Worm (Caenorhabditis elegans): ENCODE data around the gene chup-1.

DNA sequence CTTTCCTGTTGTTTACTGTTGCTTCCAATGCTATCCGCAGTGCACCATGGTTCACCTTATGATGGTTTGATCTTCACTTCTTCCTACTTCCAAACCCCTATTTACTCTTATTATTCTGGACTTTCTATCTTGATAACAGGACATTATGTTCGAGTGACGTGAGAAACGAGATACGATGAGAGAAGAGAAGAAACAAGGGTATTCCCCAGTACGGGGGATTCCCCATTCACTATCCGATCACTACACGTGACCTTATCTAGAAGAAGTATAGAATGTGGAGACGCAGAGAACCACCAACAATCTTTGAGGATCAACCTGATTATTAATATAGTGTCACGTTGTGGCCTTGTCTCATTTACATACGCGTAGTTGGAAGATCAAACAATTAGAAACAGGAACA is 39.4 kb upstream of the chup-1 start:
- TF ChIP-seq bed-3 (GFP tag; optimal IDR thresholded peaks at IDR 0.05) (no peak), unc-120 (tag; optimal IDR thresholded peaks at IDR 0.05; ENCODE audit: poor library complexity, severe bottlenecking) (no peak), nhr-28 (tag; optimal IDR thresholded peaks at IDR 0.05) (no peak), unc-39 (tag; optimal IDR thresholded peaks at IDR 0.05) (no peak), ces-1 (GFP tag; optimal IDR thresholded peaks at IDR 0.05) (no peak), sptf-1 (tag; optimal IDR thresholded peaks at IDR 0.05) (no peak)

Measured in whole organism, mixed stage, embryonic.